Fruit fly (Drosophila melanogaster): ENCODE measurements around the gene CG31068.

The CG31068 gene

dm6 chr3R:27196866-27197265 lies 36.6 kb upstream of the CG31068 start:
- TF ChIP-seq Ets98B (GFP tag; IDR thresholded peaks at IDR 0.05) (no peak), CG8301 (tag; optimal IDR thresholded peaks at IDR 0.05) (no peak), rn (GFP tag; IDR thresholded peaks at IDR 0.05) (no peak), CG34367 (tag; optimal IDR thresholded peaks at IDR 0.05) (no peak), CG12605 (GFP tag; IDR thresholded peaks at IDR 0.05) (no peak), CG32121 (GFP tag; IDR thresholded peaks at IDR 0.05) (no peak), Snoo (tag; optimal IDR thresholded peaks at IDR 0.05) (no peak), Pif1A (GFP tag; optimal IDR thresholded peaks at IDR 0.05) (no peak), CG9948 (tag; optimal IDR thresholded peaks at IDR 0.05) (no peak), CG10348 (GFP tag; IDR thresholded peaks at IDR 0.05) (no peak)

dm6 chr3R:27197581-27197980 lies 35.9 kb upstream of the CG31068 start:
- TF ChIP-seq CG14655 (GFP tag; optimal IDR thresholded peaks at IDR 0.05) (peak; percentile 50), CG34367 (tag; optimal IDR thresholded peaks at IDR 0.05) (peak; percentile 15), CG10348 (GFP tag; IDR thresholded peaks at IDR 0.05) (no peak), CG4496 (GFP tag; IDR thresholded peaks at IDR 0.05) (no peak), CG13204 (GFP tag; optimal IDR thresholded peaks at IDR 0.05) (no peak), fd96Ca (GFP tag; IDR thresholded peaks at IDR 0.05) (no peak), CG32121 (GFP tag; IDR thresholded peaks at IDR 0.05) (no peak), Ets98B (GFP tag; IDR thresholded peaks at IDR 0.05) (no peak), Snoo (tag; optimal IDR thresholded peaks at IDR 0.05) (no peak), CG8159 (tag; optimal IDR thresholded peaks at IDR 0.05) (peak; percentile 68), Pif1A (GFP tag; optimal IDR thresholded peaks at IDR 0.05) (peak; percentile 46), D1 (tag; optimal IDR thresholded peaks at IDR 0.05) (no peak), CG12605 (GFP tag; IDR thresholded peaks at IDR 0.05) (no peak), CG8301 (tag; optimal IDR thresholded peaks at IDR 0.05) (peak; percentile 30), EcR (GFP tag; optimal IDR thresholded peaks at IDR 0.05) (no peak), CG9948 (tag; optimal IDR thresholded peaks at IDR 0.05) (peak; percentile 67), rn (GFP tag; IDR thresholded peaks at IDR 0.05) (no peak), gl (tag; optimal IDR thresholded peaks at IDR 0.05) (no peak), Pif1B (GFP tag; optimal IDR thresholded peaks at IDR 0.05) (no peak), CG15710 (tag; optimal IDR thresholded peaks at IDR 0.05) (peak; percentile 34), CG17806 (tag; optimal IDR thresholded peaks at IDR 0.05) (peak; percentile 63)

DNA sequence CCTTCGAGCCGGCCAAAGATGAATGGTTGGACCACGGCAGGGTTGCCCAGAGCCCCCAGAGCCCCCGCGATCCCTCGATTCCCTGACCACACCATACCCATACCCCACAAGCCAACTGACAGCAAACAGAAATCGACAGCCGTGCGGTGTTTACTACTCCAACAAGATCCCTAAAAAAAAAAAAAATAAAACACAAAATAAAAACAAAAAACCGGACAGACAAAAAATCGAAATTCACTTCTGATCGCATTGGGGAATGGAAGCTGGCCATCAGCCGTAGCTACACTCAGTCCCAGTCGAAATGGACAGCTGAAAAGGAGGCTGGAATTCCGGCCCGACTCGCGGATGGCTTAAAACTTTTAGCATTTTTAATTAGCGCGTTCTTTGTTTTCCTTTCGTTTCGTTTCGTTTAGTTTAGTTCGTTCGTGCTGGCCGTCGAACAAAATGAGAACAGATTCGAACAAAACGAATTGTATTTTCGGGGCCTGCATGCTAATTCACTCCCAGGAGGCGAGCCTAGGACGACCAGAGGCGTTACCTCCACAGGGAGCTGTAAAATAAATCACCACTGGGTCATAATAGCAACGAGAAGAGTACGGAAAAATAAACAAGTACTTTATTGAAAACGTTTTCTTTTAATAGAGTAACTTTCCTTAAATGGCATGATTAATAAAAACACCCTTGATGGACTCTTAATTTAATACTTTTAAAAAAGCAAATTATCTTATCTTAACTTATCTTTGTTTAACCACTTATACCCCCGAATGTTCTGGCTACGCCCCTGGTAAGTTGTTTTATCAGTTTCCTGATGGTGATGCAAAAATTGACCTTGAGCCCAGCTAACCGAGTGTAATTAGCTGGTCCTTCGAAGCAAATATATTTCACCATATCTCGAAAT lies 34.4 kb upstream of the CG31068 start:
- TF ChIP-seq Ets98B (GFP tag; IDR thresholded peaks at IDR 0.05) (no peak), CG17806 (tag; optimal IDR thresholded peaks at IDR 0.05) (peak; percentile 43), CG12605 (GFP tag; IDR thresholded peaks at IDR 0.05) (no peak), CG13204 (GFP tag; optimal IDR thresholded peaks at IDR 0.05) (peak; percentile 10), Pif1A (GFP tag; optimal IDR thresholded peaks at IDR 0.05) (no peak), CG34367 (tag; optimal IDR thresholded peaks at IDR 0.05) (peak; percentile 11), rn (GFP tag; IDR thresholded peaks at IDR 0.05) (no peak), CG14655 (GFP tag; optimal IDR thresholded peaks at IDR 0.05) (no peak), CG4496 (GFP tag; IDR thresholded peaks at IDR 0.05) (no peak), Pif1B (GFP tag; optimal IDR thresholded peaks at IDR 0.05) (no peak), CG32121 (GFP tag; IDR thresholded peaks at IDR 0.05) (no peak), EcR (GFP tag; optimal IDR thresholded peaks at IDR 0.05) (no peak), D1 (tag; optimal IDR thresholded peaks at IDR 0.05) (no peak), fd96Ca (GFP tag; IDR thresholded peaks at IDR 0.05) (no peak), gl (tag; optimal IDR thresholded peaks at IDR 0.05) (no peak), CG15710 (tag; optimal IDR thresholded peaks at IDR 0.05) (peak; percentile 79), Snoo (tag; optimal IDR thresholded peaks at IDR 0.05) (no peak), CG8301 (tag; optimal IDR thresholded peaks at IDR 0.05) (no peak), CG8159 (tag; optimal IDR thresholded peaks at IDR 0.05) (peak; percentile 78), CG10348 (GFP tag; IDR thresholded peaks at IDR 0.05) (no peak), CG9948 (tag; optimal IDR thresholded peaks at IDR 0.05) (peak; percentile 46)

dm6 chr3R:27201538-27202281 lies 31.8 kb upstream of the CG31068 start:
- TF ChIP-seq CG17806 (tag; optimal IDR thresholded peaks at IDR 0.05): peak; percentile 87
- TF ChIP-seq rn (GFP tag; IDR thresholded peaks at IDR 0.05): no peak
- no peak for TF ChIP-seq CG13204 (GFP tag; optimal IDR thresholded peaks at IDR 0.05)
- TF ChIP-seq D1 (tag; optimal IDR thresholded peaks at IDR 0.05): peak; percentile 79
- peak; percentile 19 for TF ChIP-seq Pif1A (GFP tag; optimal IDR thresholded peaks at IDR 0.05)
- peak; percentile 92 for TF ChIP-seq CG9948 (tag; optimal IDR thresholded peaks at IDR 0.05)
- TF ChIP-seq CG8301 (tag; optimal IDR thresholded peaks at IDR 0.05): peak; percentile 42
- TF ChIP-seq CG4496 (GFP tag; IDR thresholded peaks at IDR 0.05): peak; percentile 18; the same call in 1 of the 3 replicates
- peak; percentile 88 for TF ChIP-seq CG15710 (tag; optimal IDR thresholded peaks at IDR 0.05)
- TF ChIP-seq CG32121 (GFP tag; IDR thresholded peaks at IDR 0.05): no peak
- peak; percentile 76 for TF ChIP-seq CG34367 (tag; optimal IDR thresholded peaks at IDR 0.05)
- no peak for TF ChIP-seq fd96Ca (GFP tag; IDR thresholded peaks at IDR 0.05)
- TF ChIP-seq CG14655 (GFP tag; optimal IDR thresholded peaks at IDR 0.05): peak; percentile 81
- TF ChIP-seq EcR (GFP tag; optimal IDR thresholded peaks at IDR 0.05): peak; percentile 34
- no peak for TF ChIP-seq CG10348 (GFP tag; IDR thresholded peaks at IDR 0.05)
- peak; percentile 40 for TF ChIP-seq Pif1B (GFP tag; optimal IDR thresholded peaks at IDR 0.05)
- TF ChIP-seq CG12605 (GFP tag; IDR thresholded peaks at IDR 0.05): 0 out of 2 replicates have a peak, but pooled peaks have one; percentile 15
- peak; percentile 93 for TF ChIP-seq CG8159 (tag; optimal IDR thresholded peaks at IDR 0.05)
- TF ChIP-seq Snoo (tag; optimal IDR thresholded peaks at IDR 0.05): peak; percentile 71
- peak; percentile 57 for TF ChIP-seq gl (tag; optimal IDR thresholded peaks at IDR 0.05)
- TF ChIP-seq Ets98B (GFP tag; IDR thresholded peaks at IDR 0.05): no peak

Measured in whole organism, pupa.